Worm (Caenorhabditis elegans) whole organism, late embryonic: ENCODE data around the gene F14D2.19.
"Not testable (repeated sequence)": the region's sequence is repeated elsewhere in the genome, so short reads cannot be mapped to it uniquely, and the experiment has no call there.

Source experiments
- C08G9.2 ChIP-seq: sonication (generic microtip); optimal IDR thresholded peaks from 2 replicates; lab custom pipeline; 2016; ENCODE audit warnings: mild to moderate bottlenecking, missing genetic modification characterization, moderate library complexity, missing compliant biosample characterization
- C38D4.7 ChIP-seq: fragments of 200-800 bp; sonication (Bioruptor generic); optimal IDR thresholded peaks from 2 replicates; lab custom pipeline; 2018; ENCODE audit warnings: mild to moderate bottlenecking, missing genetic modification characterization, moderate library complexity, missing compliant biosample characterization
- K02D7.2 ChIP-seq: sonication (generic microtip); optimal IDR thresholded peaks from 2 replicates; lab custom pipeline; 2017; ENCODE audit warnings: mild to moderate bottlenecking, missing genetic modification characterization, missing compliant biosample characterization
- T23F11.4 ChIP-seq: fragments of 200-800 bp; sonication (Bioruptor generic); optimal IDR thresholded peaks from 2 replicates; lab custom pipeline; 2018; ENCODE audit warnings: mild to moderate bottlenecking, missing genetic modification characterization, missing compliant biosample characterization
- ama-1 ChIP-seq: fragments of 150-350 bp; optimal IDR thresholded peaks from 2 replicates; lab custom pipeline; 2014
- ceh-14 ChIP-seq: sonication (generic microtip); optimal IDR thresholded peaks from 2 replicates; lab custom pipeline; 2016; ENCODE audit warnings: missing genotype, missing genetic modification characterization, missing compliant biosample characterization
- ceh-18 ChIP-seq: sonication (generic microtip); optimal IDR thresholded peaks from 2 replicates; lab custom pipeline; 2016; ENCODE audit warnings: missing genetic modification characterization, missing compliant biosample characterization
- ceh-22 ChIP-seq: sonication (generic microtip); optimal IDR thresholded peaks from 2 replicates; lab custom pipeline; 2017; ENCODE audit warnings: missing biosample characterization, missing genetic modification characterization
- ceh-30 ChIP-seq: fragments of 150-350 bp; optimal IDR thresholded peaks from 2 replicates; lab custom pipeline; 2014; ENCODE audit warnings: missing biosample characterization, missing genetic modification characterization
- ceh-31 ChIP-seq: sonication (generic microtip); optimal IDR thresholded peaks from 2 replicates; lab custom pipeline; 2016; ENCODE audit warnings: missing genetic modification characterization, missing compliant biosample characterization
- ceh-34 ChIP-seq: sonication (generic microtip); optimal IDR thresholded peaks from 2 replicates; lab custom pipeline; 2016; ENCODE audit warnings: mild to moderate bottlenecking, missing genetic modification characterization, missing compliant biosample characterization
- che-1 ChIP-seq: sonication (generic microtip); optimal IDR thresholded peaks from 2 replicates; lab custom pipeline; 2016; ENCODE audit warnings: mild to moderate bottlenecking, missing genetic modification characterization, missing compliant biosample characterization
- dve-1 ChIP-seq: sonication (generic microtip); optimal IDR thresholded peaks from 2 replicates; lab custom pipeline; 2017; ENCODE audit warnings: antibody characterized with exemption, mild to moderate bottlenecking, missing genetic modification characterization, missing compliant biosample characterization
- elt-2 ChIP-seq: sonication (generic microtip); optimal IDR thresholded peaks from 2 replicates; lab custom pipeline; 2016; ENCODE audit warnings: missing genetic modification reagents, missing genetic modification characterization, missing compliant biosample characterization
- eyg-1 ChIP-seq: sonication (generic microtip); optimal IDR thresholded peaks from 2 replicates; lab custom pipeline; 2016; ENCODE audit warnings: missing genotype, missing genetic modification characterization, missing compliant biosample characterization
- fkh-10 ChIP-seq: fragments of 150-350 bp; optimal IDR thresholded peaks from 2 replicates; lab custom pipeline; 2014; ENCODE audit warnings: missing biosample characterization, missing genetic modification reagents, missing genetic modification characterization
- fkh-6 ChIP-seq: sonication (generic microtip); optimal IDR thresholded peaks from 2 replicates; lab custom pipeline; 2016; ENCODE audit warnings: missing genetic modification characterization, missing compliant biosample characterization
- gmeb-2 ChIP-seq: sonication (generic microtip); optimal IDR thresholded peaks from 2 replicates; lab custom pipeline; 2016; ENCODE audit warnings: missing genetic modification characterization, inconsistent platforms, missing compliant biosample characterization
- hlh-6 ChIP-seq: sonication (generic microtip); optimal IDR thresholded peaks from 2 replicates; lab custom pipeline; 2016; ENCODE audit warnings: missing genotype, missing genetic modification characterization, missing compliant biosample characterization
- hlh-8 ChIP-seq: sonication (generic microtip); optimal IDR thresholded peaks from 2 replicates; lab custom pipeline; 2016; ENCODE audit warnings: missing genotype, missing genetic modification characterization, missing compliant biosample characterization
- lim-6 ChIP-seq: sonication (generic microtip); optimal IDR thresholded peaks from 2 replicates; lab custom pipeline; 2016; ENCODE audit warnings: missing genetic modification characterization, missing compliant biosample characterization
- lin-11 ChIP-seq: fragments of 200-800 bp; sonication (Bioruptor generic); optimal IDR thresholded peaks from 2 replicates; lab custom pipeline; 2018; ENCODE audit warnings: mild to moderate bottlenecking, missing genetic modification characterization, missing compliant biosample characterization
- mec-3 ChIP-seq: sonication (generic microtip); optimal IDR thresholded peaks from 2 replicates; lab custom pipeline; 2016; ENCODE audit warnings: borderline replicate concordance, missing genetic modification characterization, missing compliant biosample characterization
- nfya-1 ChIP-seq: sonication (generic microtip); optimal IDR thresholded peaks from 2 replicates; lab custom pipeline; 2017; ENCODE audit warnings: missing genetic modification characterization, mild to moderate bottlenecking, missing compliant biosample characterization, antibody characterized with exemption, moderate library complexity
- nhr-11 ChIP-seq: fragments of 150-350 bp; optimal IDR thresholded peaks from 2 replicates; lab custom pipeline; 2014; ENCODE audit warnings: missing biosample characterization, missing genetic modification characterization
- npax-4 ChIP-seq: sonication (generic microtip); optimal IDR thresholded peaks from 2 replicates; lab custom pipeline; 2016; ENCODE audit warnings: missing genetic modification characterization, missing compliant biosample characterization
- pag-3 ChIP-seq: sonication (generic microtip); optimal IDR thresholded peaks from 2 replicates; lab custom pipeline; 2016; ENCODE audit warnings: missing compliant biosample characterization, missing genetic modification characterization, borderline replicate concordance
- pat-9 ChIP-seq: fragments of 200-800 bp; sonication (Bioruptor generic); optimal IDR thresholded peaks from 2 replicates; lab custom pipeline; 2018; ENCODE audit warnings: mild to moderate bottlenecking, missing genetic modification characterization, moderate library complexity, missing compliant biosample characterization
- ref-2 ChIP-seq: sonication (generic microtip); optimal IDR thresholded peaks from 2 replicates; lab custom pipeline; 2016; ENCODE audit warnings: missing genetic modification characterization, missing compliant biosample characterization
- rnt-1 ChIP-seq: sonication (generic microtip); optimal IDR thresholded peaks from 2 replicates; lab custom pipeline; 2016; ENCODE audit warnings: missing genetic modification characterization, missing compliant biosample characterization
- syd-9 ChIP-seq: sonication (generic microtip); optimal IDR thresholded peaks from 2 replicates; lab custom pipeline; 2016; ENCODE audit warnings: mild to moderate bottlenecking, missing genetic modification characterization, moderate library complexity, missing compliant biosample characterization
- tbx-7 ChIP-seq: sonication (generic microtip); optimal IDR thresholded peaks from 2 replicates; lab custom pipeline; 2016; ENCODE audit warnings: missing genotype, missing genetic modification characterization, missing compliant biosample characterization
- ttx-3 ChIP-seq: sonication (generic microtip); optimal IDR thresholded peaks from 2 replicates; lab custom pipeline; 2016; ENCODE audit warnings: missing genetic modification reagents, missing genetic modification characterization, missing compliant biosample characterization
- unc-3 ChIP-seq, 2 experiments: fragments of 200-800 bp in 1 of 2; sonication (Bioruptor generic) in 1 of 2; sonication (generic microtip) in 1 of 2; conservative IDR thresholded peaks in 1 of 2; optimal IDR thresholded peaks in 1 of 2; 2 replicates each; pipeline versions ENCODE4 v1.3.6 to Lab custom; 2016 to 2022; ENCODE audit warnings: missing compliant biosample characterization in 2 of 2, missing genetic modification characterization in 2 of 2, missing genetic modification reagents in 1 of 2
- unc-42 ChIP-seq: sonication (generic microtip); optimal IDR thresholded peaks from 2 replicates; lab custom pipeline; 2016; ENCODE audit warnings: missing genotype, missing genetic modification characterization, missing compliant biosample characterization
- unc-55 ChIP-seq: sonication (generic microtip); optimal IDR thresholded peaks from 2 replicates; lab custom pipeline; 2017; ENCODE audit warnings: missing biosample characterization, missing genetic modification reagents, missing genetic modification characterization
- unc-86 ChIP-seq: sonication (generic microtip); optimal IDR thresholded peaks from 2 replicates; lab custom pipeline; 2016; ENCODE audit warnings: missing genetic modification characterization, missing compliant biosample characterization
- zip-5 ChIP-seq: sonication (generic microtip); optimal IDR thresholded peaks from 2 replicates; lab custom pipeline; 2016; ENCODE audit warnings: missing genetic modification characterization, missing compliant biosample characterization
- ztf-16 ChIP-seq: sonication (generic microtip); optimal IDR thresholded peaks from 2 replicates; lab custom pipeline; 2017; ENCODE audit warnings: missing genetic modification characterization, missing compliant biosample characterization

Gene F14D2.19

ce11 chrII:3297914-3298313 lies 39.0 kb downstream of the F14D2.19 start, which contains the start of gene btb-18:
btb-18 (plus strand) TSS chrII:3298214.
- no peak for TF ChIP-seq ceh-22 (tag; lab: Kevin White, UChicago)
- TF ChIP-seq ceh-14 = no peak
- no peak for TF ChIP-seq nfya-1 (tag; lab: Kevin White, UChicago)
- TF ChIP-seq ztf-16 (tag; lab: Kevin White, UChicago) = no peak
- TF ChIP-seq lin-11 (tag; lab: Kevin White, UChicago) = no peak
- no peak for TF ChIP-seq dve-1 (tag; lab: Kevin White, UChicago)
- TF ChIP-seq che-1 (tag; lab: Kevin White, UChicago) = no peak
- TF ChIP-seq nhr-11 (tag; lab: Kevin White, UChicago) = no peak
- no peak for TF ChIP-seq rnt-1 (tag; lab: Kevin White, UChicago)
- no peak for TF ChIP-seq ceh-30
- no peak for TF ChIP-seq unc-55
- TF ChIP-seq T23F11.4 (GFP tag; lab: Kevin White, UChicago) = no peak
- TF ChIP-seq fkh-10 (GFP tag; lab: Kevin White, UChicago) = no peak
- no peak for TF ChIP-seq syd-9 (tag; lab: Kevin White, UChicago)
- no peak for TF ChIP-seq unc-86 (tag; lab: Kevin White, UChicago)
- TF ChIP-seq ama-1 (lab: Kevin White, UChicago) = no peak
- no peak for TF ChIP-seq C08G9.2 (tag; lab: Kevin White, UChicago)
- TF ChIP-seq elt-2 (tag; lab: Kevin White, UChicago) = no peak
- no peak for TF ChIP-seq ref-2 (tag; lab: Kevin White, UChicago)
- TF ChIP-seq pag-3 (tag; lab: Kevin White, UChicago) = no peak

- TF ChIP-seq fkh-6 (tag; lab: Kevin White, UChicago) (no peak), zip-5 (no peak), tbx-7 (no peak), pat-9 (tag; lab: Kevin White, UChicago) (no peak), dve-1 (tag; lab: Kevin White, UChicago) (no peak), elt-2 (tag; lab: Kevin White, UChicago) (peak; percentile 15), K02D7.2 (tag; lab: Kevin White, UChicago) (no peak)
Observed at ce11 chrII:3296644-3297043, 40.3 kb downstream of the F14D2.19 start, which contains the start of gene btb-16. btb-16 (plus strand) TSS chrII:3296883.

ce11 chrII:3295193-3295592 lies 41.7 kb downstream of the F14D2.19 start, which contains the start of gene btb-17:
btb-17 (plus strand) TSS chrII:3295405.
- TF ChIP-seq mec-3 (tag; lab: Kevin White, UChicago) = no peak
- no peak for TF ChIP-seq ceh-30
- TF ChIP-seq che-1 (tag; lab: Kevin White, UChicago) = no peak
- no peak for TF ChIP-seq hlh-6 (tag; lab: Kevin White, UChicago)
- TF ChIP-seq K02D7.2 (tag; lab: Kevin White, UChicago) = no peak
- TF ChIP-seq ceh-31 = no peak
- no peak for TF ChIP-seq lim-6 (tag; lab: Kevin White, UChicago)
- TF ChIP-seq unc-42 (tag; lab: Kevin White, UChicago) = no peak
- no peak for TF ChIP-seq syd-9 (tag; lab: Kevin White, UChicago)

- not testable (repeated sequence) for TF ChIP-seq lim-6, ceh-34, pag-3 (tag; lab: Kevin White, UChicago)
- TF ChIP-seq, all 69 proteins: peak for 0; not testable (repeated sequence) for 69
Observed at ce11 chrII:3290544-3290943, 46.4 kb downstream of the F14D2.19 start, which contains the start of gene F39E9.14. F39E9.14 (minus strand) TSS chrII:3290644.

- no peak for TF ChIP-seq npax-4 (tag; lab: Kevin White, UChicago)
- TF ChIP-seq rnt-1 (tag; lab: Kevin White, UChicago) = no peak
- no peak for TF ChIP-seq hlh-8
- TF ChIP-seq ceh-22 (tag; lab: Kevin White, UChicago) = no peak
- no peak for TF ChIP-seq C38D4.7 (GFP tag; lab: Kevin White, UChicago)
- no peak for TF ChIP-seq zip-5
- no peak for TF ChIP-seq syd-9 (tag; lab: Kevin White, UChicago)
- TF ChIP-seq ceh-18 (tag; lab: Kevin White, UChicago) = no peak
- no peak for TF ChIP-seq unc-42 (tag; lab: Kevin White, UChicago)
- TF ChIP-seq unc-3 (GFP tag; conservative IDR thresholded peaks at IDR 0.05; lab: Robert Waterston, UW) = no peak
- no peak for TF ChIP-seq unc-3 (tag; optimal IDR thresholded peaks at IDR 0.05; lab: Kevin White, UChicago)
- TF ChIP-seq ttx-3 (tag; lab: Kevin White, UChicago) = no peak
- no peak for TF ChIP-seq gmeb-2 (tag; lab: Kevin White, UChicago)
- no peak for TF ChIP-seq eyg-1 (tag; lab: Kevin White, UChicago)
Observed at ce11 chrII:3287073-3287472, 49.9 kb downstream of the F14D2.19 start, which contains the start of gene sri-63. sri-63 (plus strand) TSS chrII:3287373.
